Worm (Caenorhabditis elegans) whole organism, L4 larva: ENCODE data around the gene let-765.

ENCODE experiments used
- F44E2.7 ChIP-seq: fragments of 200-800 bp; sonication (Bioruptor generic); IDR thresholded peaks from 2 replicates; pipeline ENCODE4 v2.1.2; 2022; ENCODE audit warnings: missing genetic modification characterization, missing compliant biosample characterization
- R02D3.7 ChIP-seq: fragments of 150-350 bp; sonication (generic microtip); optimal IDR thresholded peaks from 3 replicates; lab custom pipeline; 2014; ENCODE audit warnings: missing biosample characterization, missing genetic modification characterization
- T20F7.1 ChIP-seq: fragments of 200-800 bp; sonication (Bioruptor generic); optimal IDR thresholded peaks from 2 replicates; lab custom pipeline; 2018; ENCODE audit warnings: mild to moderate bottlenecking, missing genetic modification characterization, missing compliant biosample characterization
- T26A8.4 ChIP-seq: fragments of 200-800 bp; sonication (Bioruptor generic); IDR thresholded peaks from 2 replicates; pipeline ENCODE4 v1.3.6; 2022; ENCODE audit warnings: missing genetic modification characterization, missing compliant biosample characterization
- Y75B8A.6 ChIP-seq: fragments of 200-800 bp; sonication (Bioruptor generic); IDR thresholded peaks from 2 replicates; pipeline ENCODE4 v1.3.6; 2022; ENCODE audit warnings: missing genetic modification reagents, missing genetic modification characterization, missing compliant biosample characterization
- ZK337.2 ChIP-seq: fragments of 200-800 bp; sonication (Bioruptor generic); IDR thresholded peaks from 2 replicates; pipeline ENCODE4 v1.3.6; 2022; ENCODE audit warnings: missing genetic modification reagents, missing genetic modification characterization, missing compliant biosample characterization
- aly-2 ChIP-seq: sonication (generic microtip); optimal IDR thresholded peaks from 2 replicates; lab custom pipeline; 2018; ENCODE audit warnings: missing biosample characterization, missing genetic modification characterization
- arid-1 ChIP-seq: fragments of 200-800 bp; sonication (Bioruptor generic); conservative IDR thresholded peaks from 2 replicates; pipeline ENCODE4 v1.3.6; 2022; ENCODE audit warnings: missing genetic modification reagents, missing genetic modification characterization, missing compliant biosample characterization
- ceh-20 ChIP-seq: fragments of 200-800 bp; sonication (Bioruptor generic); IDR thresholded peaks from 2 replicates; pipeline ENCODE4 v1.3.6; 2022; ENCODE audit warnings: missing genetic modification reagents, missing genetic modification characterization, missing compliant biosample characterization
- ceh-32 ChIP-seq: sonication (generic microtip); optimal IDR thresholded peaks from 2 replicates; lab custom pipeline; 2016; ENCODE audit warnings: mild to moderate bottlenecking, missing genetic modification characterization, missing compliant biosample characterization; ENCODE audit not compliant: poor library complexity
- ceh-82 ChIP-seq: sonication (generic microtip); optimal IDR thresholded peaks from 2 replicates; lab custom pipeline; 2017; ENCODE audit warnings: missing biosample characterization, missing genetic modification characterization
- ces-1 ChIP-seq: fragments of 150-350 bp; sonication (generic microtip); optimal IDR thresholded peaks from 4 replicates; lab custom pipeline; 2014; ENCODE audit warnings: missing biosample characterization, missing genetic modification reagents, missing genetic modification characterization
- cey-2 ChIP-seq: sonication (generic microtip); optimal IDR thresholded peaks from 3 replicates; lab custom pipeline; 2017; ENCODE audit warnings: missing genetic modification characterization, mild to moderate bottlenecking, missing compliant biosample characterization, antibody characterized with exemption, borderline replicate concordance; ENCODE audit not compliant: insufficient read depth
- daf-16 ChIP-seq, 3 experiments: sonication (generic microtip); optimal IDR thresholded peaks; 2 replicates each; lab custom pipeline; 2016 to 2017; ENCODE audit warnings: missing genetic modification characterization in 3 of 3, missing genetic modification reagents in 3 of 3, mild to moderate bottlenecking in 2 of 3, missing compliant biosample characterization in 2 of 3, missing biosample characterization in 1 of 3, moderate library complexity in 1 of 3
- dmd-6 ChIP-seq: fragments of 200-800 bp; sonication (Bioruptor generic); IDR thresholded peaks from 2 replicates; pipeline ENCODE4 v1.3.6; 2022; ENCODE audit warnings: missing genetic modification reagents, missing genetic modification characterization, missing compliant biosample characterization
- dmd-8 ChIP-seq: fragments of 200-800 bp; sonication (Bioruptor generic); IDR thresholded peaks from 2 replicates; pipeline ENCODE4 v1.3.6; 2022; ENCODE audit warnings: missing genetic modification characterization, missing compliant biosample characterization
- duxl-1 ChIP-seq: sonication (generic microtip); optimal IDR thresholded peaks from 2 replicates; lab custom pipeline; 2016; ENCODE audit warnings: mild to moderate bottlenecking, missing genetic modification characterization, moderate library complexity, missing compliant biosample characterization; ENCODE audit not compliant: poor library complexity
- dve-1 ChIP-seq: sonication (generic microtip); optimal IDR thresholded peaks from 2 replicates; lab custom pipeline; 2017; ENCODE audit warnings: antibody characterized with exemption, mild to moderate bottlenecking, missing genetic modification characterization, missing compliant biosample characterization; ENCODE audit not compliant: insufficient read depth
- hlh-11 ChIP-seq: fragments of 200-800 bp; sonication (Bioruptor generic); optimal IDR thresholded peaks from 2 replicates; lab custom pipeline; 2018; ENCODE audit warnings: mild to moderate bottlenecking, missing genetic modification characterization, missing compliant biosample characterization
- hlh-30 ChIP-seq: sonication (generic microtip); optimal IDR thresholded peaks from 2 replicates; lab custom pipeline; 2017; ENCODE audit warnings: antibody characterized with exemption, mild to moderate bottlenecking, missing genetic modification characterization, missing compliant biosample characterization; ENCODE audit not compliant: insufficient read depth
- jun-1 ChIP-seq: fragments of 150-350 bp; optimal IDR thresholded peaks from 2 replicates; lab custom pipeline; 2014; ENCODE audit warnings: missing biosample characterization, missing genetic modification reagents, missing genetic modification characterization
- lim-7 ChIP-seq: fragments of 200-800 bp; sonication (Bioruptor generic); IDR thresholded peaks from 2 replicates; pipeline ENCODE4 v1.3.6; 2022; ENCODE audit warnings: missing genetic modification characterization, missing compliant biosample characterization
- lin-1 ChIP-seq: fragments of 200-800 bp; sonication (Bioruptor generic); IDR thresholded peaks from 2 replicates; pipeline ENCODE4 v1.3.6; 2022; ENCODE audit warnings: missing genetic modification reagents, missing genetic modification characterization, missing compliant biosample characterization
- lin-39 ChIP-seq: fragments of 150-350 bp; optimal IDR thresholded peaks from 2 replicates; lab custom pipeline; 2014; ENCODE audit warnings: missing biosample characterization, missing genetic modification reagents, missing genetic modification characterization
- madf-9 ChIP-seq: fragments of 200-800 bp; sonication (Bioruptor generic); conservative IDR thresholded peaks from 2 replicates; pipeline ENCODE4 v1.3.6; 2022; ENCODE audit warnings: missing genetic modification reagents, missing genetic modification characterization, missing compliant biosample characterization
- mdt-29 ChIP-seq: fragments of 200-800 bp; sonication (Bioruptor generic); IDR thresholded peaks from 2 replicates; pipeline ENCODE4 v1.3.6; 2022; ENCODE audit warnings: missing genetic modification reagents, missing genetic modification characterization, missing compliant biosample characterization
- mes-2 ChIP-seq: sonication (generic microtip); optimal IDR thresholded peaks from 2 replicates; lab custom pipeline; 2016; ENCODE audit warnings: missing genotype, mild to moderate bottlenecking, missing genetic modification characterization, missing compliant biosample characterization; ENCODE audit not compliant: poor library complexity, severe bottlenecking
- nhr-102 ChIP-seq: sonication (generic microtip); optimal IDR thresholded peaks from 2 replicates; lab custom pipeline; 2016; ENCODE audit warnings: mild to moderate bottlenecking, missing genetic modification characterization, moderate library complexity, missing compliant biosample characterization
- nhr-28 ChIP-seq: fragments of 150-350 bp; optimal IDR thresholded peaks from 2 replicates; lab custom pipeline; 2014; ENCODE audit warnings: missing biosample characterization, missing genetic modification characterization
- nhr-48 ChIP-seq: sonication (generic microtip); optimal IDR thresholded peaks from 2 replicates; lab custom pipeline; 2016; ENCODE audit warnings: mild to moderate bottlenecking, missing genetic modification characterization, missing compliant biosample characterization
- nhr-77 ChIP-seq: fragments of 150-350 bp; optimal IDR thresholded peaks from 2 replicates; lab custom pipeline; 2014; ENCODE audit warnings: missing biosample characterization, missing genetic modification characterization
- pqm-1 ChIP-seq: sonication (generic microtip); optimal IDR thresholded peaks from 2 replicates; lab custom pipeline; 2017; ENCODE audit warnings: missing biosample characterization, missing genetic modification characterization
- rbr-2 ChIP-seq: sonication (generic microtip); optimal IDR thresholded peaks from 2 replicates; lab custom pipeline; 2016; ENCODE audit warnings: missing genotype, missing genetic modification characterization, missing compliant biosample characterization
- saeg-2 ChIP-seq: fragments of 200-800 bp; sonication (Bioruptor generic); IDR thresholded peaks from 2 replicates; pipeline ENCODE4 v1.3.6; 2022; ENCODE audit warnings: missing genetic modification reagents, missing genetic modification characterization, missing compliant biosample characterization
- skn-1 ChIP-seq: fragments of 150-350 bp; optimal IDR thresholded peaks from 2 replicates; lab custom pipeline; 2014; ENCODE audit warnings: missing biosample characterization, missing genetic modification characterization
- tra-1 ChIP-seq: fragments of 200-800 bp; sonication (Bioruptor generic); IDR thresholded peaks from 2 replicates; pipeline ENCODE4 v1.3.6; 2022; ENCODE audit warnings: missing genetic modification reagents, missing genetic modification characterization, missing compliant biosample characterization
- unc-39 ChIP-seq: sonication (generic microtip); optimal IDR thresholded peaks from 2 replicates; lab custom pipeline; 2017; ENCODE audit warnings: missing biosample characterization, missing genetic modification characterization
- unc-62 ChIP-seq, 3 experiments: fragments of 150-350 bp in 1 of 3; sonication (generic microtip); optimal IDR thresholded peaks in 2 of 3; peaks in 1 of 3; 1 replicate in 1 of 3; 2 replicates in 2 of 3; lab custom pipeline; 2014 to 2017; ENCODE audit warnings: missing biosample characterization in 3 of 3, missing genetic modification characterization in 3 of 3, missing genetic modification reagents in 3 of 3, missing genotype in 1 of 3
- vab-7 ChIP-seq: fragments of 200-800 bp; sonication (Bioruptor generic); IDR thresholded peaks from 2 replicates; pipeline ENCODE4 v1.3.6; 2022; ENCODE audit warnings: missing genetic modification reagents, missing genetic modification characterization, missing compliant biosample characterization
- zag-1 ChIP-seq: fragments of 150-350 bp; optimal IDR thresholded peaks from 2 replicates; lab custom pipeline; 2014; ENCODE audit warnings: missing biosample characterization, missing genetic modification characterization
- zfp-3 ChIP-seq: fragments of 200-800 bp; sonication (Bioruptor generic); conservative IDR thresholded peaks from 2 replicates; pipeline ENCODE4 v1.3.6; 2022; ENCODE audit warnings: missing genetic modification reagents, missing genetic modification characterization, missing compliant biosample characterization
- ztf-11 ChIP-seq: fragments of 150-350 bp; optimal IDR thresholded peaks from 2 replicates; lab custom pipeline; 2014; ENCODE audit warnings: missing biosample characterization, missing genetic modification characterization
- ztf-7 ChIP-seq: fragments of 150-350 bp; optimal IDR thresholded peaks from 2 replicates; lab custom pipeline; 2014; ENCODE audit warnings: missing biosample characterization, missing genetic modification characterization

let-765 gene

DNA sequence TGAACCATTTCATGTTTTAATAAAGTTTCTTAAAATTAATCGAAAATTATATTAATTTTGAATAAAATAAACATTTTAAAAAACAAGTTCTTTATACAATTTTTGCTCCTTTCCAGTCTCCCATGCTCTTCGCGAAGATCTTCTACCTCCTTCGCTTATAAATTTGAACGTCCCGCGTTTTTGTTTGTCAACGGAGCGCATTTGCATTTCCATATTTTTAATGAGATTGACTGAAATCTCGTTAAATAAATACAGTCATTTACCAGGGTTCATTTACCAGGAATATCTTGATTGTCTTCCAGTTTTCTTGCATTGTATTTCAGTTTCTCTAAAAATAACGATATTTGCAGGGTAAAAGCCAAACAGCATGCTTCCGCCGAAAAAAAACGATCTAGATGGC is 14.1 kb upstream of the let-765 start, which contains the start of gene cmtr-2 (continued):
- TF ChIP-seq ztf-11 (tag; lab: Kevin White, UChicago) (no peak), ceh-32 (tag; lab: Kevin White, UChicago) (no peak), dmd-6 (GFP tag; lab: Robert Waterston, UW) (no peak), aly-2 (tag; lab: Kevin White, UChicago) (no peak), lin-1 (GFP tag; lab: Robert Waterston, UW) (no peak), unc-39 (no peak)

- TF ChIP-seq vab-7 (GFP tag; lab: Robert Waterston, UW) (no peak), zag-1 (no peak), arid-1 (GFP tag; lab: Robert Waterston, UW) (no peak), nhr-48 (no peak), unc-62 (GFP tag; optimal IDR thresholded peaks at IDR 0.05 in 1 of 2; lab: Kevin White, UChicago) (no peak), unc-62 (tag; optimal IDR thresholded peaks at IDR 0.05; lab: Kevin White, UChicago) (no peak), nhr-28 (peak; percentile 31), ceh-82 (tag; lab: Kevin White, UChicago) (no peak), lin-39 (tag; lab: Kevin White, UChicago) (no peak), ztf-11 (tag; lab: Kevin White, UChicago) (no peak), Y75B8A.6 (GFP tag; lab: Robert Waterston, UW) (no peak), jun-1 (no peak), duxl-1 (tag; lab: Kevin White, UChicago) (no peak), pqm-1 (peak; percentile 81), T20F7.1 (GFP tag; lab: Kevin White, UChicago) (no peak), madf-9 (GFP tag; lab: Robert Waterston, UW) (no peak), zfp-3 (no peak), hlh-30 (tag; lab: Kevin White, UChicago) (no peak), saeg-2 (no peak), ces-1 (GFP tag; lab: Kevin White, UChicago) (no peak), mdt-29 (GFP tag; lab: Robert Waterston, UW) (no peak), ztf-7 (tag; lab: Kevin White, UChicago) (peak; percentile 74), dve-1 (peak; percentile 59), nhr-77 (tag; lab: Kevin White, UChicago) (no peak), dmd-8 (no peak), ceh-20 (no peak), rbr-2 (tag; lab: Kevin White, UChicago) (no peak), T26A8.4 (GFP tag; lab: Robert Waterston, UW) (no peak), cey-2 (tag; lab: Kevin White, UChicago) (no peak), hlh-11 (peak; percentile 39), F44E2.7 (no peak), tra-1 (GFP tag; lab: Robert Waterston, UW) (no peak), mes-2 (no peak), R02D3.7 (tag; lab: Kevin White, UChicago) (no peak), daf-16 (GFP tag; optimal IDR thresholded peaks at IDR 0.05; lab: Kevin White, UChicago) (no peak), daf-16 (tag; optimal IDR thresholded peaks at IDR 0.05; lab: Kevin White, UChicago) (peak; percentile 57), nhr-102 (no peak), lim-7 (GFP tag; lab: Robert Waterston, UW) (no peak), ZK337.2 (GFP tag; lab: Robert Waterston, UW) (no peak), skn-1 (tag; lab: Kevin White, UChicago) (no peak)
Observed at ce11 chrIII:6612282-6612681, 11.3 kb upstream of the let-765 start, which contains the start of gene ctsa-4.2. Gene ctsa-4.2, plus strand, starts transcription at chrIII:6612528.
